Worm (Caenorhabditis elegans): Measurements from ENCODE around the gene selt-1.1.

ce11 chrX:11585894-11586293 lies 39.6 kb upstream of the selt-1.1 start:
- TF ChIP-seq him-1 (tag; optimal IDR thresholded peaks at IDR 0.05), result no peak
- no peak for TF ChIP-seq dao-5 (tag; optimal IDR thresholded peaks at IDR 0.05)
- TF ChIP-seq W03F9.2 (tag; optimal IDR thresholded peaks at IDR 0.05), result no peak

All from whole organism, L4/young adult.